Worm (Caenorhabditis elegans): Measurements from ENCODE around the gene trpp-4.

Gene trpp-4

DNA sequence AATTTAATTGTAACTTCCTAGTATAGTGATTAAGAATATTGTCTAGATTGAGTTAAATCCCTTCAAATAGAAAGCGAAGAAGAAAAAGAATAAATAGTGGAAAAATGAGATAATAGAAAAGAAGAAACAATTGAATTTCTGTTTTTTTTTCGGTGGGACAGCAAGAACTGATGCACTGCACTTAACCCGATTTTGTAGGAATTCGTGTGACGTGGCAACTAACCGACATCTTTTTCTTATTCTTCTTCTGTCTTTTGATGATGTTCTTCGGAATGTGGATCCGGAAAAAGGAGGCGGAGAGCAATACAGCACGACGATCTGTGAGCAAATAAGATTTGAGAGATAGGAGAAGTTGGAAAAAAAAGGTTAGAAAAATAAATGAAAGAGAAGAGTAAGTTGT is 8.7 kb downstream of the trpp-4 start:
- TF ChIP-seq ama-1 (optimal IDR thresholded peaks at IDR 0.05) (no peak), unc-42 (tag; optimal IDR thresholded peaks at IDR 0.05) (peak; percentile 50), T23F11.4 (GFP tag; optimal IDR thresholded peaks at IDR 0.05) (no peak), C38D4.7 (GFP tag; optimal IDR thresholded peaks at IDR 0.05) (no peak), che-1 (tag; optimal IDR thresholded peaks at IDR 0.05) (no peak), K09A11.1 (tag; optimal IDR thresholded peaks at IDR 0.05; ENCODE audit: insufficient read depth) (no peak), pax-1 (tag; optimal IDR thresholded peaks at IDR 0.05) (no peak)

DNA sequence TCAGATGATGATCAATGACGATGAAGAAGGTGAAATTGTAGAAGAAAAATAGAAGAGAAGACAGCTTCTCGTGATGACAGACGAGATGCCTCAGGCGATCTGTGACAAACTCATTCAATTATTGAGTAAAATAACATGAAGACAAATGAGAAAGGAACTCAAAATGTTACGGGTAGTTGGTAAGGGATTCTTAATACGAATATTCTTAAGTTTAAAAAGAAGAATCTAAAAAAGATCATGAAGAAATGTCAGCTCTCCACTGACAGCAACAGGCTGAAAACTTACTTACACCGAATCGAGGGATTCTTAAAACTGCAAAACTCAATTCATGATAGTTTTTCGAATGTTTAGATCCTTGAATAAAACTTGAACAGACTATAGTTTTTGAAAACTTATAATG is 14.4 kb downstream of the trpp-4 start, which contains the start of gene F36D4.4:
TSS of gene F36D4.4 (minus strand) at position 101 of the 400 bp plus-strand sequence.
- TF ChIP-seq tbx-7 (tag; optimal IDR thresholded peaks at IDR 0.05) (no peak), odd-2 (tag; optimal IDR thresholded peaks at IDR 0.05) (no peak), ama-1 (optimal IDR thresholded peaks at IDR 0.05) (no peak), hlh-15 (tag; optimal IDR thresholded peaks at IDR 0.05) (no peak), pag-3 (tag; optimal IDR thresholded peaks at IDR 0.05; ENCODE audit: borderline replicate concordance) (no peak), ceh-19 (GFP tag; optimal IDR thresholded peaks at IDR 0.05) (no peak)

DNA sequence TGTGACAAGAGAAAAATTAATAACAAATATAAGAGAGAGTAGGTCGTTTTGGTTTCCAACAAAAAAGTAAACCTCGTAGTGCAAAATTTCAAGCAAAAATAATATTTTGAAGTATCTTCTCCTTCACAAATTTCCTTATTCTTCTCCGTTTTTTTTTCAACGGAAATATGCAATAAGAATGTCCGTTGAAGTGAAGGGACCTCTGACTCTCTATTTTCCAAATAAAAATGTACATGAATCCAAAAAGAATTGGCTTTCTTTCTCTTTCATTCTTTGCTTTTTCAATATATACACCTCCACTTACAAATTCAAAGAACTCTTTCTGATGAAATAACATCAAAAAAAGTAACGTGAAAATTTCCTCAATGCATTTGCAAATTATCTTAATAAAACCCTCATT is 16.5 kb downstream of the trpp-4 start, which contains the start of gene F36D4.1:
TSS of gene F36D4.1 (plus strand) at position 301 of the 400 bp plus-strand sequence.
- TF ChIP-seq hlh-6 (tag; optimal IDR thresholded peaks at IDR 0.05) = no peak
- TF ChIP-seq pax-1 (tag; optimal IDR thresholded peaks at IDR 0.05) = no peak
- no peak for TF ChIP-seq pag-3 (tag; optimal IDR thresholded peaks at IDR 0.05; ENCODE audit: borderline replicate concordance)
- no peak for TF ChIP-seq hlh-15 (tag; optimal IDR thresholded peaks at IDR 0.05)
- no peak for TF ChIP-seq hlh-13 (GFP tag; optimal IDR thresholded peaks at IDR 0.05)
- no peak for TF ChIP-seq ztf-16 (tag; optimal IDR thresholded peaks at IDR 0.05)
- no peak for TF ChIP-seq madf-2 (tag; optimal IDR thresholded peaks at IDR 0.05)
- no peak for TF ChIP-seq ttx-3 (tag; optimal IDR thresholded peaks at IDR 0.05)
- no peak for TF ChIP-seq C38D4.7 (GFP tag; optimal IDR thresholded peaks at IDR 0.05)
- no peak for TF ChIP-seq ceh-2 (tag; optimal IDR thresholded peaks at IDR 0.05)
- no peak for TF ChIP-seq pha-2 (tag; optimal IDR thresholded peaks at IDR 0.05)
- no peak for TF ChIP-seq tbx-7 (tag; optimal IDR thresholded peaks at IDR 0.05)
- TF ChIP-seq ahr-1 (tag; optimal IDR thresholded peaks at IDR 0.05) = no peak
- TF ChIP-seq C08G9.2 (tag; optimal IDR thresholded peaks at IDR 0.05) = no peak
- TF ChIP-seq mec-3 (tag; optimal IDR thresholded peaks at IDR 0.05; ENCODE audit: borderline replicate concordance) = no peak
- TF ChIP-seq nhr-11 (tag; optimal IDR thresholded peaks at IDR 0.05) = no peak
- TF ChIP-seq unc-42 (tag; optimal IDR thresholded peaks at IDR 0.05) = no peak

ce11 chrV:9422745-9423144 is 22.6 kb downstream of the trpp-4 start:
- TF ChIP-seq hlh-15 (tag; optimal IDR thresholded peaks at IDR 0.05) (no peak), ref-2 (tag; optimal IDR thresholded peaks at IDR 0.05) (peak; percentile 56), ceh-34 (tag; optimal IDR thresholded peaks at IDR 0.05) (peak; percentile 13), ets-4 (tag; optimal IDR thresholded peaks at IDR 0.05) (peak; percentile 54), ceh-31 (tag; optimal IDR thresholded peaks at IDR 0.05) (peak; percentile 26), pat-9 (tag; optimal IDR thresholded peaks at IDR 0.05) (no peak), unc-3 (GFP tag; conservative IDR thresholded peaks at IDR 0.05) (no peak), unc-3 (tag; optimal IDR thresholded peaks at IDR 0.05) (no peak), ceh-48 (tag; optimal IDR thresholded peaks at IDR 0.05) (no peak), syd-9 (tag; optimal IDR thresholded peaks at IDR 0.05) (no peak), hlh-6 (tag; optimal IDR thresholded peaks at IDR 0.05) (peak; percentile 44), K02D7.2 (tag; optimal IDR thresholded peaks at IDR 0.05) (no peak), tbx-2 (tag; optimal IDR thresholded peaks at IDR 0.05) (peak; percentile 59), ceh-19 (GFP tag; optimal IDR thresholded peaks at IDR 0.05) (peak; percentile 69)

ce11 chrV:9423539-9423938 is 23.4 kb downstream of the trpp-4 start:
- TF ChIP-seq ceh-14 (tag; optimal IDR thresholded peaks at IDR 0.05) (no peak), ceh-45 (GFP tag; IDR thresholded peaks at IDR 0.05) (no peak)
